Worm (Caenorhabditis elegans) whole organism, late embryonic: ENCODE measurements around the gene ints-7.

Source experiments
- K02D7.2 ChIP-seq: sonication (generic microtip); optimal IDR thresholded peaks from 2 replicates; lab custom pipeline; 2017; ENCODE audit warnings: mild to moderate bottlenecking, missing genetic modification characterization, missing compliant biosample characterization
- T23F11.4 ChIP-seq: fragments of 200-800 bp; sonication (Bioruptor generic); optimal IDR thresholded peaks from 2 replicates; lab custom pipeline; 2018; ENCODE audit warnings: mild to moderate bottlenecking, missing genetic modification characterization, missing compliant biosample characterization
- ceh-18 ChIP-seq: sonication (generic microtip); optimal IDR thresholded peaks from 2 replicates; lab custom pipeline; 2016; ENCODE audit warnings: missing genetic modification characterization, missing compliant biosample characterization
- ceh-2 ChIP-seq: sonication (generic microtip); optimal IDR thresholded peaks from 2 replicates; lab custom pipeline; 2016; ENCODE audit warnings: missing genotype, missing genetic modification characterization, missing compliant biosample characterization
- ceh-24 ChIP-seq: sonication (generic microtip); optimal IDR thresholded peaks from 2 replicates; lab custom pipeline; 2016; ENCODE audit warnings: mild to moderate bottlenecking, missing genetic modification characterization, missing compliant biosample characterization
- ceh-30 ChIP-seq: fragments of 150-350 bp; optimal IDR thresholded peaks from 2 replicates; lab custom pipeline; 2014; ENCODE audit warnings: missing biosample characterization, missing genetic modification characterization
- ceh-45 ChIP-seq: fragments of 200-800 bp; sonication (Bioruptor generic); IDR thresholded peaks from 2 replicates; pipeline ENCODE4 v1.3.6; 2022; ENCODE audit warnings: missing genetic modification reagents, missing genetic modification characterization, missing compliant biosample characterization
- ceh-9 ChIP-seq: sonication (generic microtip); optimal IDR thresholded peaks from 2 replicates; lab custom pipeline; 2016; ENCODE audit warnings: mild to moderate bottlenecking, missing genetic modification characterization, inconsistent platforms, missing compliant biosample characterization
- dmd-4 ChIP-seq: sonication (generic microtip); optimal IDR thresholded peaks from 2 replicates; lab custom pipeline; 2016; ENCODE audit warnings: borderline replicate concordance, missing genetic modification characterization, missing compliant biosample characterization
- elt-2 ChIP-seq: sonication (generic microtip); optimal IDR thresholded peaks from 2 replicates; lab custom pipeline; 2016; ENCODE audit warnings: missing genetic modification reagents, missing genetic modification characterization, missing compliant biosample characterization
- ets-4 ChIP-seq: sonication (generic microtip); optimal IDR thresholded peaks from 2 replicates; lab custom pipeline; 2016; ENCODE audit warnings: missing genetic modification characterization, missing compliant biosample characterization
- fax-1 ChIP-seq: sonication (generic microtip); optimal IDR thresholded peaks from 2 replicates; lab custom pipeline; 2016; ENCODE audit warnings: missing genotype, missing genetic modification characterization, missing compliant biosample characterization
- gmeb-2 ChIP-seq: sonication (generic microtip); optimal IDR thresholded peaks from 2 replicates; lab custom pipeline; 2016; ENCODE audit warnings: missing genetic modification characterization, inconsistent platforms, missing compliant biosample characterization
- hlh-15 ChIP-seq: sonication (generic microtip); optimal IDR thresholded peaks from 2 replicates; lab custom pipeline; 2016; ENCODE audit warnings: missing genetic modification characterization, missing compliant biosample characterization
- hlh-6 ChIP-seq: sonication (generic microtip); optimal IDR thresholded peaks from 2 replicates; lab custom pipeline; 2016; ENCODE audit warnings: missing genotype, missing genetic modification characterization, missing compliant biosample characterization
- nhr-232 ChIP-seq: sonication (generic microtip); optimal IDR thresholded peaks from 2 replicates; lab custom pipeline; 2016; ENCODE audit warnings: missing genetic modification characterization, missing compliant biosample characterization
- npax-4 ChIP-seq: sonication (generic microtip); optimal IDR thresholded peaks from 2 replicates; lab custom pipeline; 2016; ENCODE audit warnings: missing genetic modification characterization, missing compliant biosample characterization
- odd-2 ChIP-seq: sonication (generic microtip); optimal IDR thresholded peaks from 2 replicates; lab custom pipeline; 2017; ENCODE audit warnings: antibody characterized with exemption, mild to moderate bottlenecking, missing genetic modification characterization, missing compliant biosample characterization
- pag-3 ChIP-seq: sonication (generic microtip); optimal IDR thresholded peaks from 2 replicates; lab custom pipeline; 2016; ENCODE audit warnings: missing compliant biosample characterization, missing genetic modification characterization, borderline replicate concordance
- pax-1 ChIP-seq: fragments of 150-350 bp; optimal IDR thresholded peaks from 2 replicates; lab custom pipeline; 2014; ENCODE audit warnings: missing biosample characterization, missing genetic modification characterization
- pha-4 ChIP-seq: fragments of 150-350 bp; optimal IDR thresholded peaks from 2 replicates; lab custom pipeline; 2018; ENCODE audit warnings: missing biosample characterization, missing genetic modification reagents, missing genetic modification characterization
- pqm-1 ChIP-seq: sonication (generic microtip); optimal IDR thresholded peaks from 2 replicates; lab custom pipeline; 2016; ENCODE audit warnings: missing genetic modification characterization, missing compliant biosample characterization
- pros-1 ChIP-seq: fragments of 150-350 bp; optimal IDR thresholded peaks from 2 replicates; lab custom pipeline; 2014; ENCODE audit warnings: missing biosample characterization, missing genetic modification reagents, missing genetic modification characterization
- rnt-1 ChIP-seq: sonication (generic microtip); optimal IDR thresholded peaks from 2 replicates; lab custom pipeline; 2016; ENCODE audit warnings: missing genetic modification characterization, missing compliant biosample characterization
- tbx-7 ChIP-seq: sonication (generic microtip); optimal IDR thresholded peaks from 2 replicates; lab custom pipeline; 2016; ENCODE audit warnings: missing genotype, missing genetic modification characterization, missing compliant biosample characterization
- ttx-3 ChIP-seq: sonication (generic microtip); optimal IDR thresholded peaks from 2 replicates; lab custom pipeline; 2016; ENCODE audit warnings: missing genetic modification reagents, missing genetic modification characterization, missing compliant biosample characterization
- unc-55 ChIP-seq: sonication (generic microtip); optimal IDR thresholded peaks from 2 replicates; lab custom pipeline; 2017; ENCODE audit warnings: missing biosample characterization, missing genetic modification reagents, missing genetic modification characterization
- unc-86 ChIP-seq: sonication (generic microtip); optimal IDR thresholded peaks from 2 replicates; lab custom pipeline; 2016; ENCODE audit warnings: missing genetic modification characterization, missing compliant biosample characterization

Gene ints-7

DNA sequence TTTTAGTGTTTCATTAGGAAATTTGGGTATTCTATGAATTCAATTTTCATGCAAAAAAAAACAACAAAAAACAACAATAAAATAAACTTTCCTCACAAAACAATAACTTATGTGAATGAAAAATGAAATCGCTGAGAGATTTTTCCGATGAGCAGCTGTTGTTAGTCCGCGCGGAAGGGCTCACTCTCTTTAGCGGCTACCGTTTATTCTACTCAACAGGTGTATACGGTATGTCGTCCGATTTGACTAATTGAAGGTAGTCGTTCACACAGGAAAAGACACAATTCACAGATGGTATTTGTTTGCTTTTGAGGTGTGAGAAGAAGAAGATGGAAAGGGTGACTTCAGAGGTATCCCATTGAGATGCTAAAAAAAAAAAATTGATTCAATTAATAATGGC lies 14.0 kb upstream of the ints-7 start:
- TF ChIP-seq pros-1 (tag; lab: Kevin White, UChicago) (no peak), elt-2 (tag; lab: Kevin White, UChicago) (no peak), ceh-18 (tag; lab: Kevin White, UChicago) (no peak), gmeb-2 (tag; lab: Kevin White, UChicago) (no peak), pag-3 (no peak)

DNA sequence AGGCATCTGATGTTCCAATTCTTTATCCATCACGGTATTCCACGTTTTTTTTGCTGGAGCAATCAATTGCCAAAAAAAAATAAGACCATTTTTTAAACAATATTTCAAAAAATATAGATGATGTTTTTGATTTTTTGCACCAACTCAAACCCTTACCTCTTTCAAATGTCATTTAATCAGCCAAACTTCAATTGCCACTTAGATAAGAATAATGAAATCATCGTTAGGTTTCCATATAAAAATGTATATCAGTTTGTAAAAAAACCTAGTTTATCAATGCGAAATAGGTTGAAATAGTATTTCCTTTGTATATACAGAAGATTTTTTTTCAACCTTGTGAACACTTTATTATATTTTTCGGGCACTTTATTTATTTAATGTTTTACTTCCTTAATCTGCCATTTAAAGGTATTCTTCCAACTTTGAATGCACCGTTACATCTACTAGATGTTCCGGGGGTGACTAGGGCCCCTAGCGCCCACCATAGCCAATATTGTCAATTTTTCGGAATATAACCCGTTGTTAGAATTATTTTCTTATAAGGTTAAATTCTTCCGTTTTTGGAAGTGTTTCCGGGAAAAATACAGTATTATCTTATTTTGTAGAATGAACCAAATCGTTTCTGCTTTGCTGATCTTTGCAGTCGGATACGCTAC lies 13.3 kb upstream of the ints-7 start, which contains the start of the genes F54D5.23 and F54D5.4:
F54D5.23 (minus strand) TSS at position 75 of the 656 bp plus-strand sequence.
F54D5.4 (plus strand) TSS at position 606 of the 656 bp plus-strand sequence.
- TF ChIP-seq pqm-1 (tag; lab: Kevin White, UChicago) (no peak), ceh-30 (tag; lab: Kevin White, UChicago) (no peak), odd-2 (no peak), pros-1 (tag; lab: Kevin White, UChicago) (no peak), pax-1 (tag; lab: Kevin White, UChicago) (no peak), dmd-4 (tag; lab: Kevin White, UChicago) (no peak), hlh-15 (no peak), ets-4 (tag; lab: Kevin White, UChicago) (no peak), nhr-232 (tag; lab: Kevin White, UChicago) (no peak), unc-86 (no peak)

DNA sequence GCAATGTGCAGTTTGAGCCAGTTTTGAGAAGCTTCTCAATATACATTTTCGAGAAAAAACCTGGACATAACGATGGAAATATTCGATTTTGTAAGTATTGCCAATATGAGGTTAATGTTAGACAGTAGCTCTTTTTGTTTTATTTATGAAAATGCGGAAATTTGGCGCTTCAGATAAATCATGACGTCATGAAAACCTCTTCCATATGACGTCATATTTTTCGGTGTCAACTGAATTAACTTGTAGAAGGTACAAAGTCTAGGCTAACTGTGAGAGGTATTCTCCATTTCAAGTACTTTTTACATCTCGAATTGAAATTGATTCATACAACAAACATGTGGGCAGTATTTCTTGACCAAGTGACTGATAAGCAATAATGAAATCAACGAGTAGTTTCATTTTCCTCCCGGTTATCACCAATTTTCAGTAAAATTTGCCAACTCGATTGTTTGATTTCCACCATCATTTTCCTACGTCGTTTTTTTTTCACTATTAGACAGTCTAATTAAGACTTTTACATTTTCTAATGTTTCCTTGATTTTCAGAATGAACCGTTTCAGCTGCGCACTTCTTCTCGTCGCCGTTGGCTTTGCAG lies 11.3 kb upstream of the ints-7 start, which contains the start of gene F54D5.3:
F54D5.3 (plus strand) TSS at position 546 of the 595 bp plus-strand sequence.
- TF ChIP-seq ttx-3 (no peak), ceh-30 (tag; lab: Kevin White, UChicago) (no peak), npax-4 (tag; lab: Kevin White, UChicago) (no peak), T23F11.4 (GFP tag; lab: Kevin White, UChicago) (no peak), odd-2 (no peak), ceh-2 (tag; lab: Kevin White, UChicago) (no peak)

DNA sequence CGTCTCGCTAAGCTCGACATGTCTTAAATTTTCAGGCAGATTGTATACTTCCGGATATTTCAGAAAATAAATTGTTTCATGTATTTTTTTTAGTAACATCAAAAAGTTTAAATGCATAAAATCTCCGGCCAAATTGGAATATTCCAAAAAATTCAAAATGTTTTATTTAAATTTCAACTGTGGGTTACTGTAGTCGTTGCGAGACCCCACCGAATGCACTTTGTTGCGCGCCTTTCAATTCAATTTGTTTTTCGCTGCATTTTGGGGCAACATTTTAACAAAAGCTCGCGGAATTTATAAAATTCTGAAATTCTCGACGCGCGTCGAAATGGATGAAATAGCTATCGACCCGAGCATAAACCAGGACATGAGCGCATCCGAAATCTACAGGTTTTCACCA lies 9.7 kb upstream of the ints-7 start, which contains the start of gene F54D5.2:
F54D5.2 (plus strand) TSS at position 237 of the 400 bp plus-strand sequence.
- no peak for TF ChIP-seq ceh-18 (tag; lab: Kevin White, UChicago)
- TF ChIP-seq gmeb-2 (tag; lab: Kevin White, UChicago): no peak
- no peak for TF ChIP-seq tbx-7 (tag; lab: Kevin White, UChicago)
- no peak for TF ChIP-seq T23F11.4 (GFP tag; lab: Kevin White, UChicago)
- no peak for TF ChIP-seq ceh-9 (tag; lab: Kevin White, UChicago)
- TF ChIP-seq fax-1 (tag; lab: Kevin White, UChicago): no peak
- TF ChIP-seq ceh-24 (tag; lab: Kevin White, UChicago): no peak
- no peak for TF ChIP-seq K02D7.2
- no peak for TF ChIP-seq ceh-45 (GFP tag; lab: Robert Waterston, UW)
- TF ChIP-seq elt-2 (tag; lab: Kevin White, UChicago): no peak
- no peak for TF ChIP-seq ceh-30 (tag; lab: Kevin White, UChicago)
- TF ChIP-seq unc-55 (GFP tag; lab: Kevin White, UChicago): no peak
- no peak for TF ChIP-seq rnt-1 (tag; lab: Kevin White, UChicago)
- TF ChIP-seq, all 69 proteins: peak for 0

DNA sequence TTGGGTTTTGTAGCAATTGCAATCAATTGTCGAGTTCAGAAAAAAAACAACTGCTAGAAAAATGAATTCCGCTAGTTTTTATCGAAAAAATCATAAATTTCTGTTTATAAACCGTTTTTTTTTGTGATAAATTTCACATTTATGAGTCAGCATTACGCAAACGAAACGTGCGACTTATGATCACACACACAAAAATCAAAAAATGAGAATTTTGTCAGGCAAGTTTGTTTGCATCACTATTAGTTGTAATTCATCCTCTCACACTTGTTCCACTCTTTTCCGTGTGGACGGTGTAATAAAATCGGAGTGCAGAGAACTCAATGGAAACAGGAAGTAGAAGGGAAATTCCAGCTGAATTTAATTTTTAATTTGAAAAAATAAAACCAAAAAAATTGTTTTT lies 5.3 kb upstream of the ints-7 start, which contains the start of gene pcs-1:
pcs-1 (minus strand) TSS at position 344 of the 400 bp plus-strand sequence.
- TF ChIP-seq pax-1 (tag; lab: Kevin White, UChicago): no peak
- no peak for TF ChIP-seq hlh-6 (tag; lab: Kevin White, UChicago)

DNA sequence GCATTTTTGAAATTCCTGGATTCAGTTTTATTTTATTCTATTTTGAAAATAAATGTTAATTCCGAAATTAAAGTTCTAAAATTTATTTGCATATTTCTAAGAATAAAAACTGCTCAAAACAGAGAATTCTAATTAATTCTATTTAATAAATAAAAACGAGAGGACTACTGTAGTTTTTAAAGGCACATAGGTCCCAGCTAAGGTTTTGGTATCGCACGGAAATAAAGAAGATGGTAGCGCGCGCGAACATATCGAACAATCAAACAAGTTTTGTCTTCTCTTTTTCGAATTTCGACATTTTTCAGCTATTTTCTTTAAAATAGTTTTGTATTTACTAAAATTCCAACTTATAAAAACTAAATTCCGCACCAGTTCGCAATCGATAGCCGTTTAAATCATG lies 4.8 kb upstream of the ints-7 start:
- no peak for TF ChIP-seq pha-4 (tag; lab: Kevin White, UChicago)
